Worm (Caenorhabditis elegans): ENCODE data around the gene C44C10.11.
A peak's percentile ranks its signal among the peaks of the same experiment; 100 is the strongest.

C44C10.11 gene

ce11 chrX:11725646-11726045 is 15.5 kb upstream of the C44C10.11 start:
- TF ChIP-seq lin-14 (GFP tag; optimal IDR thresholded peaks at IDR 0.05) (peak; percentile 54), fkh-8 (tag; optimal IDR thresholded peaks at IDR 0.05) (peak; percentile 51), rnt-1 (tag; optimal IDR thresholded peaks at IDR 0.05) (peak; percentile 6), blmp-1 (tag; optimal IDR thresholded peaks at IDR 0.05) (peak; percentile 13), F16B12.6 (tag; optimal IDR thresholded peaks at IDR 0.05) (no peak), fos-1 (tag; optimal IDR thresholded peaks at IDR 0.05) (no peak), mep-1 (tag; optimal IDR thresholded peaks at IDR 0.05) (peak; percentile 2)

- TF ChIP-seq lsy-2 (tag; optimal IDR thresholded peaks at IDR 0.05), result peak in 1 of 2 experiments; percentile 1
- peak in 1 of 2 experiments; percentile 27 for TF ChIP-seq lin-35 (GFP tag; optimal IDR thresholded peaks at IDR 0.05)
- TF ChIP-seq elt-3 (tag; optimal IDR thresholded peaks at IDR 0.05), result peak in 1 of 6 experiments; percentile 2
- TF ChIP-seq lin-14 (GFP tag; optimal IDR thresholded peaks at IDR 0.05), result peak; percentile 68
- peak; percentile 6 for TF ChIP-seq mep-1 (tag; optimal IDR thresholded peaks at IDR 0.05)
- peak; percentile 79 for TF ChIP-seq elt-2 (tag; optimal IDR thresholded peaks at IDR 0.05)
- no peak for TF ChIP-seq ets-5 (GFP tag; IDR thresholded peaks at IDR 0.05)
- TF ChIP-seq fkh-4 (tag; optimal IDR thresholded peaks at IDR 0.05; ENCODE audit: borderline replicate concordance), result no peak
- peak; percentile 10 for TF ChIP-seq jun-1 (tag; optimal IDR thresholded peaks at IDR 0.05)
- no peak for TF ChIP-seq aha-1 (tag; optimal IDR thresholded peaks at IDR 0.05)
- TF ChIP-seq swsn-7 (tag; optimal IDR thresholded peaks at IDR 0.05), result no peak
- no peak for TF ChIP-seq nhr-12 (tag; optimal IDR thresholded peaks at IDR 0.05)
- TF ChIP-seq ces-1 (GFP tag; optimal IDR thresholded peaks at IDR 0.05), result peak; percentile 22
- peak; percentile 63 for TF ChIP-seq blmp-1 (tag; optimal IDR thresholded peaks at IDR 0.05)
- no peak for TF ChIP-seq C16A3.4 (tag; optimal IDR thresholded peaks at IDR 0.05)
- TF ChIP-seq nhr-71 (tag; optimal IDR thresholded peaks at IDR 0.05), result peak; percentile 46
Measured at ce11 chrX:11723781-11724201, 13.6 kb upstream of the C44C10.11 start, which contains the start of gene D1053.4. D1053.4 (minus strand) TSS chrX:11723800.

ce11 chrX:11720058-11720457 is 9.9 kb upstream of the C44C10.11 start:
- TF ChIP-seq ama-1 (optimal IDR thresholded peaks at IDR 0.05) (no peak), zag-1 (tag; optimal IDR thresholded peaks at IDR 0.05) (no peak), pag-3 (tag; optimal IDR thresholded peaks at IDR 0.05; ENCODE audit: borderline replicate concordance, insufficient read depth) (no peak), fkh-8 (tag; optimal IDR thresholded peaks at IDR 0.05) (no peak), nhr-85 (tag) (peak; percentile 88), elt-3 (tag; optimal IDR thresholded peaks at IDR 0.05) (peak in 2 of 6 experiments; percentile 2 to 4), blmp-1 (tag; optimal IDR thresholded peaks at IDR 0.05) (peak; percentile 79), snu-23 (GFP tag; optimal IDR thresholded peaks at IDR 0.05) (peak; percentile 25), rnt-1 (tag; optimal IDR thresholded peaks at IDR 0.05) (no peak), lin-39 (tag; optimal IDR thresholded peaks at IDR 0.05) (no peak), pqm-1 (tag; optimal IDR thresholded peaks at IDR 0.05) (no peak), lin-14 (GFP tag; optimal IDR thresholded peaks at IDR 0.05) (peak; percentile 63), mab-9 (GFP tag; IDR thresholded peaks at IDR 0.05) (no peak), nhr-71 (tag; optimal IDR thresholded peaks at IDR 0.05) (peak; percentile 0), ztf-11 (tag; optimal IDR thresholded peaks at IDR 0.05) (no peak), nhr-237 (tag; optimal IDR thresholded peaks at IDR 0.05) (no peak), nhr-11 (tag; optimal IDR thresholded peaks at IDR 0.05) (no peak), zip-4 (GFP tag; optimal IDR thresholded peaks at IDR 0.05) (no peak), efl-1 (optimal IDR thresholded peaks at IDR 0.05) (no peak), efl-1 (GFP tag; optimal IDR thresholded peaks at IDR 0.05 in 1 of 2) (no peak), nhr-28 (tag; optimal IDR thresholded peaks at IDR 0.05) (no peak), sox-4 (tag; optimal IDR thresholded peaks at IDR 0.05) (no peak), nhr-77 (tag; optimal IDR thresholded peaks at IDR 0.05) (no peak), lir-3 (tag; optimal IDR thresholded peaks at IDR 0.05; ENCODE audit: poor library complexity) (no peak), efl-3 (GFP tag; optimal IDR thresholded peaks at IDR 0.05) (no peak), irx-1 (tag; optimal IDR thresholded peaks at IDR 0.05) (no peak), nhr-12 (tag; optimal IDR thresholded peaks at IDR 0.05) (no peak), nhr-47 (tag; optimal IDR thresholded peaks at IDR 0.05) (no peak), mef-2 (tag; optimal IDR thresholded peaks at IDR 0.05) (no peak), nhr-90 (tag; optimal IDR thresholded peaks at IDR 0.05; ENCODE audit: poor library complexity) (peak; percentile 51), C04F5.9 (tag; optimal IDR thresholded peaks at IDR 0.05) (no peak), skn-1 (tag; optimal IDR thresholded peaks at IDR 0.05) (no peak), grh-1 (GFP tag; IDR thresholded peaks at IDR 0.05) (peak; percentile 5; the same call in 1 of the 2 replicates), nhr-19 (GFP tag; conservative IDR thresholded peaks at IDR 0.05) (no peak), nhr-20 (tag; optimal IDR thresholded peaks at IDR 0.05) (peak; percentile 36), fkh-4 (tag; optimal IDR thresholded peaks at IDR 0.05; ENCODE audit: borderline replicate concordance) (no peak)
